Worm (Caenorhabditis elegans) whole organism, L3 larva: ENCODE results near the gene W02B12.12.

Source experiments
- elt-1 ChIP-seq: fragments of 150-350 bp; optimal IDR thresholded peaks from 2 replicates; lab custom pipeline; 2014; ENCODE audit warnings: missing biosample characterization, missing genetic modification characterization
- jun-1 ChIP-seq: fragments of 150-350 bp; optimal IDR thresholded peaks from 2 replicates; lab custom pipeline; 2014; ENCODE audit warnings: missing biosample characterization, missing genetic modification reagents, missing genetic modification characterization

DNA sequence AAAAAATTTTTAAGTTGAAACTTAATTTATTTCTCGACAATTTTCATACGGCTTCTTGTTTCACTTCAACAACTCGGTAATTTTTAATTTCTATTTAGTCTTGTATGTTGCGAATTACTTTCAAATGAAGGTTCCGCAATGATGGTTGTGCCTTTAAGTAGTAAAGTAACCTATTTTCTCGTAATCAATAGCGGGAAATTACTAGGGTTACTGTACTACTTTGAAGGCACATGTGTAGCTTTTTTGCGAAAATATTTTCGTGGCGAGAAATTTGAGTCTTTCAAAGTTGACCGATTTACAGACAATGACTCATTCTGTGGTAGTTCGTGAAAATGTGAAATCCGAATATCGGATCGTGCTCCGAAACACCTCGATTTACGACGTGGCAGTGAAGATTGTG, 39.2 kb upstream of the W02B12.12 start, which contains the start of gene B0334.10:
- TF ChIP-seq jun-1 (tag; lab: Kevin White, UChicago) (no peak), elt-1 (tag; lab: Kevin White, UChicago) (no peak)
